Fruit fly (Drosophila melanogaster): ENCODE results near the gene pkaap.

Gene pkaap

dm6 chr2L:16279774-16280252 lies 8.3 kb upstream of the pkaap start (continued):
- TF ChIP-seq Blimp-1 (GFP tag; optimal IDR thresholded peaks at IDR 0.05): peak; percentile 7
- TF ChIP-seq topi (GFP tag; optimal IDR thresholded peaks at IDR 0.05): peak; percentile 73
- TF ChIP-seq achi (GFP tag; optimal IDR thresholded peaks at IDR 0.05): peak; percentile 93
- peak; percentile 91 for TF ChIP-seq acj6 (GFP tag; optimal IDR thresholded peaks at IDR 0.05)
- TF ChIP-seq ss (GFP tag; optimal IDR thresholded peaks at IDR 0.05): peak; percentile 71 to 74
- no peak for TF ChIP-seq fd85E (GFP tag; optimal IDR thresholded peaks at IDR 0.05)
- no peak for TF ChIP-seq Eip93F (GFP tag; optimal IDR thresholded peaks at IDR 0.05)
- peak; percentile 79 for TF ChIP-seq lz (GFP tag; optimal IDR thresholded peaks at IDR 0.05)
- peak; percentile 78 for TF ChIP-seq CG34406 (GFP tag; optimal IDR thresholded peaks at IDR 0.05)
- TF ChIP-seq CG11902 (GFP tag; optimal IDR thresholded peaks at IDR 0.05): peak; percentile 55
- peak; percentile 95 for TF ChIP-seq net (GFP tag; optimal IDR thresholded peaks at IDR 0.05)
- peak; percentile 89 for TF ChIP-seq CG3919 (GFP tag; optimal IDR thresholded peaks at IDR 0.05)
- peak; percentile 81 for TF ChIP-seq Met (GFP tag; optimal IDR thresholded peaks at IDR 0.05)
- peak; percentile 89 for TF ChIP-seq Eip75B (GFP tag; optimal IDR thresholded peaks at IDR 0.05)
- peak; percentile 93 for TF ChIP-seq pdm3 (GFP tag; optimal IDR thresholded peaks at IDR 0.05)
- TF ChIP-seq CG31627 (GFP tag; optimal IDR thresholded peaks at IDR 0.05): peak; percentile 52
- peak; percentile 99 for TF ChIP-seq CG32006 (GFP tag; optimal IDR thresholded peaks at IDR 0.05)
- TF ChIP-seq OdsH (GFP tag; optimal IDR thresholded peaks at IDR 0.05): peak; percentile 93
- peak; percentile 94 for TF ChIP-seq CG8119 (GFP tag; IDR thresholded peaks at IDR 0.05)
- TF ChIP-seq Lpt (GFP tag; optimal IDR thresholded peaks at IDR 0.05): peak; percentile 94
- TF ChIP-seq CG16779 (tag; optimal IDR thresholded peaks at IDR 0.05): peak; percentile 80
- peak; percentile 79 for TF ChIP-seq svp (GFP tag)
- TF ChIP-seq CG6808 (GFP tag; optimal IDR thresholded peaks at IDR 0.05): peak; percentile 83
- peak; percentile 95 for TF ChIP-seq CG10631 (GFP tag; optimal IDR thresholded peaks at IDR 0.05)
- peak; percentile 60 for TF ChIP-seq CG8319 (GFP tag; optimal IDR thresholded peaks at IDR 0.05)
- TF ChIP-seq CG6276 (GFP tag; optimal IDR thresholded peaks at IDR 0.05): peak; percentile 92
- peak; percentile 70 for TF ChIP-seq CG7368 (GFP tag; optimal IDR thresholded peaks at IDR 0.05)
- peak; percentile 82 for TF ChIP-seq eg (GFP tag; IDR thresholded peaks at IDR 0.05)
- peak; percentile 35 for TF ChIP-seq Hr38 (GFP tag; optimal IDR thresholded peaks at IDR 0.05)
- peak; percentile 75 for TF ChIP-seq esn (GFP tag; optimal IDR thresholded peaks at IDR 0.05)
- TF ChIP-seq Sox15 (GFP tag; optimal IDR thresholded peaks at IDR 0.05): peak; percentile 59

dm6 chr2L:16281419-16282076 lies 6.5 kb upstream of the pkaap start:
- peak; percentile 45 for TF ChIP-seq CG6808 (GFP tag; optimal IDR thresholded peaks at IDR 0.05)
- TF ChIP-seq CG11294 (GFP tag; IDR thresholded peaks at IDR 0.05): no peak
- no peak for TF ChIP-seq fd85E (GFP tag; optimal IDR thresholded peaks at IDR 0.05)
- peak; percentile 15 for TF ChIP-seq Smox (GFP tag; optimal IDR thresholded peaks at IDR 0.05)
- peak; percentile 1 for TF ChIP-seq CG3919 (GFP tag; optimal IDR thresholded peaks at IDR 0.05)
- TF ChIP-seq Hr4 (GFP tag; optimal IDR thresholded peaks at IDR 0.05): peak; percentile 52
- peak; percentile 50 for TF ChIP-seq acj6 (GFP tag; optimal IDR thresholded peaks at IDR 0.05)
- no peak for TF ChIP-seq cyc (GFP tag; optimal IDR thresholded peaks at IDR 0.05)
- TF ChIP-seq Hr38 (GFP tag; optimal IDR thresholded peaks at IDR 0.05): no peak
- TF ChIP-seq CG1621 (tag; optimal IDR thresholded peaks at IDR 0.05): no peak
- TF ChIP-seq OdsH (GFP tag; optimal IDR thresholded peaks at IDR 0.05): peak; percentile 44
- peak; percentile 44 for TF ChIP-seq svp (GFP tag)
- TF ChIP-seq Sox15 (GFP tag; optimal IDR thresholded peaks at IDR 0.05): no peak
- TF ChIP-seq eg (GFP tag; IDR thresholded peaks at IDR 0.05): no peak
- no peak for TF ChIP-seq spab (GFP tag; optimal IDR thresholded peaks at IDR 0.05)
- TF ChIP-seq Blimp-1 (GFP tag; optimal IDR thresholded peaks at IDR 0.05): no peak
- peak; percentile 43 for TF ChIP-seq Sox14 (GFP tag; optimal IDR thresholded peaks at IDR 0.05)
- TF ChIP-seq CG7368 (GFP tag; optimal IDR thresholded peaks at IDR 0.05): no peak
- TF ChIP-seq CG9139 (GFP tag; optimal IDR thresholded peaks at IDR 0.05): no peak
- TF ChIP-seq Lpt (GFP tag; optimal IDR thresholded peaks at IDR 0.05): no peak
- TF ChIP-seq Gug (GFP tag; IDR thresholded peaks at IDR 0.05): no peak; the same call in 1 of the 2 replicates
- TF ChIP-seq Met (GFP tag; optimal IDR thresholded peaks at IDR 0.05): peak; percentile 50
- TF ChIP-seq CG11762 (GFP tag; optimal IDR thresholded peaks at IDR 0.05; ENCODE audit: insufficient read depth): no peak
- no peak for TF ChIP-seq net (GFP tag; optimal IDR thresholded peaks at IDR 0.05)
- TF ChIP-seq CG6163 (GFP tag; IDR thresholded peaks at IDR 0.05): no peak
- TF ChIP-seq CG11902 (GFP tag; optimal IDR thresholded peaks at IDR 0.05): no peak
- TF ChIP-seq pdm3 (GFP tag; optimal IDR thresholded peaks at IDR 0.05): peak; percentile 56
- peak; percentile 13 for TF ChIP-seq Hr39 (GFP tag; optimal IDR thresholded peaks at IDR 0.05)
- TF ChIP-seq Ets21C (GFP tag; optimal IDR thresholded peaks at IDR 0.05): no peak
- no peak for TF ChIP-seq CG8319 (GFP tag; optimal IDR thresholded peaks at IDR 0.05)
- TF ChIP-seq dsx (GFP tag; optimal IDR thresholded peaks at IDR 0.05; ENCODE audit: poor library complexity, severe bottlenecking): peak; percentile 16
- TF ChIP-seq CG6854 (GFP tag; optimal IDR thresholded peaks at IDR 0.05): no peak
- no peak for TF ChIP-seq vri (GFP tag; optimal IDR thresholded peaks at IDR 0.05)
- TF ChIP-seq topi (GFP tag; optimal IDR thresholded peaks at IDR 0.05): peak; percentile 4
- TF ChIP-seq CG8119 (GFP tag; IDR thresholded peaks at IDR 0.05): peak; percentile 62
